Worm (Caenorhabditis elegans) whole organism, young adult: ENCODE results near the gene mig-22.

Source experiments
- B0019.2 ChIP-seq: fragments of 200-800 bp; sonication (Bioruptor generic); conservative IDR thresholded peaks from 2 replicates; pipeline ENCODE4 v1.3.6; 2022; ENCODE audit warnings: missing genetic modification reagents, missing genetic modification characterization, missing compliant biosample characterization
- B0336.3 ChIP-seq: fragments of 200-800 bp; sonication (Bioruptor generic); IDR thresholded peaks from 2 replicates; pipeline ENCODE4 v1.3.6; 2022; ENCODE audit warnings: missing genetic modification characterization, missing compliant biosample characterization
- C17E4.6 ChIP-seq: fragments of 200-800 bp; sonication (Bioruptor generic); IDR thresholded peaks from 2 replicates; pipeline ENCODE4 v1.3.6; 2022; ENCODE audit warnings: missing genetic modification reagents, missing genetic modification characterization, missing compliant biosample characterization
- D2030.7 ChIP-seq: fragments of 200-800 bp; sonication (Bioruptor generic); IDR thresholded peaks from 2 replicates; pipeline ENCODE4 v1.3.6; 2022; ENCODE audit warnings: missing genetic modification reagents, missing genetic modification characterization, missing compliant biosample characterization
- F22D6.2 ChIP-seq: sonication (generic microtip); optimal IDR thresholded peaks from 2 replicates; lab custom pipeline; 2016; ENCODE audit warnings: mild to moderate bottlenecking, missing genetic modification characterization, missing compliant biosample characterization
- F23B12.7 ChIP-seq: sonication (generic microtip); optimal IDR thresholded peaks from 2 replicates; lab custom pipeline; 2017; ENCODE audit warnings: missing genetic modification characterization, mild to moderate bottlenecking, missing compliant biosample characterization, antibody characterized with exemption, moderate library complexity; ENCODE audit not compliant: insufficient read depth
- F37B4.10 ChIP-seq: fragments of 200-800 bp; sonication (Bioruptor generic); IDR thresholded peaks from 2 replicates; pipeline ENCODE4 v1.3.6; 2022; ENCODE audit warnings: missing genetic modification characterization, missing compliant biosample characterization
- F39B2.1 ChIP-seq: fragments of 200-800 bp; sonication (Bioruptor generic); IDR thresholded peaks from 2 replicates; pipeline ENCODE4 v1.3.6; 2022; ENCODE audit warnings: missing genetic modification reagents, missing genetic modification characterization, missing compliant biosample characterization
- F49E8.2 ChIP-seq: sonication (generic microtip); optimal IDR thresholded peaks from 3 replicates; lab custom pipeline; 2017; ENCODE audit warnings: missing genetic modification characterization, mild to moderate bottlenecking, missing compliant biosample characterization, antibody characterized with exemption, moderate library complexity; ENCODE audit not compliant: insufficient read depth
- F57A8.1 ChIP-seq: fragments of 200-800 bp; sonication (Bioruptor generic); optimal IDR thresholded peaks from 2 replicates; lab custom pipeline; 2018; ENCODE audit warnings: mild to moderate bottlenecking, missing genetic modification characterization, moderate library complexity, missing compliant biosample characterization
- T07F8.4 ChIP-seq: sonication (generic microtip); optimal IDR thresholded peaks from 2 replicates; lab custom pipeline; 2016; ENCODE audit warnings: mild to moderate bottlenecking, missing genetic modification characterization, moderate library complexity, missing compliant biosample characterization
- Y53G8AR.9 ChIP-seq: fragments of 200-800 bp; sonication (Bioruptor generic); conservative IDR thresholded peaks from 2 replicates; pipeline ENCODE4 v1.3.6; 2022; ENCODE audit warnings: missing genetic modification reagents, missing genetic modification characterization, missing compliant biosample characterization
- Y67H2A.10 ChIP-seq: fragments of 200-800 bp; sonication (Bioruptor generic); conservative IDR thresholded peaks from 2 replicates; pipeline ENCODE4 v1.3.6; 2022; ENCODE audit warnings: missing genetic modification reagents, missing genetic modification characterization, missing compliant biosample characterization
- Y95B8A.8 ChIP-seq: fragments of 200-800 bp; sonication (Bioruptor generic); IDR thresholded peaks from 2 replicates; pipeline ENCODE4 v1.3.6; 2022; ENCODE audit warnings: missing genetic modification reagents, missing genetic modification characterization, missing compliant biosample characterization
- bed-1 ChIP-seq: fragments of 200-800 bp; sonication (Bioruptor generic); IDR thresholded peaks from 2 replicates; pipeline ENCODE4 v1.3.6; 2022; ENCODE audit warnings: missing genetic modification reagents, missing genetic modification characterization, missing compliant biosample characterization
- bed-2 ChIP-seq: fragments of 200-800 bp; sonication (Bioruptor generic); IDR thresholded peaks from 2 replicates; pipeline ENCODE4 v1.3.6; 2022; ENCODE audit warnings: missing genetic modification reagents, missing genetic modification characterization, missing compliant biosample characterization
- cebp-1 ChIP-seq, 2 experiments: fragments of 200-800 bp in 1 of 2; sonication (Bioruptor generic) in 1 of 2; sonication (generic microtip) in 1 of 2; IDR thresholded peaks in 1 of 2; optimal IDR thresholded peaks in 1 of 2; 2 replicates each; pipeline versions ENCODE4 v1.3.6 to Lab custom; 2017 to 2022; ENCODE audit warnings: missing compliant biosample characterization in 2 of 2, missing genetic modification characterization in 2 of 2, mild to moderate bottlenecking in 1 of 2, missing genetic modification reagents in 1 of 2, moderate library complexity in 1 of 2
- cebp-2 ChIP-seq: fragments of 200-800 bp; sonication (Bioruptor generic); IDR thresholded peaks from 2 replicates; pipeline ENCODE4 v1.3.6; 2022; ENCODE audit warnings: missing genetic modification characterization, missing compliant biosample characterization
- ceh-40 ChIP-seq: fragments of 200-800 bp; sonication (Bioruptor generic); IDR thresholded peaks from 2 replicates; pipeline ENCODE4 v1.3.6; 2022; ENCODE audit warnings: missing genetic modification characterization, missing compliant biosample characterization
- ceh-79 ChIP-seq: sonication (generic microtip); optimal IDR thresholded peaks from 2 replicates; lab custom pipeline; 2017; ENCODE audit warnings: mild to moderate bottlenecking, missing genetic modification characterization, missing compliant biosample characterization
- chd-7 ChIP-seq: sonication (generic microtip); optimal IDR thresholded peaks from 2 replicates; lab custom pipeline; 2016; ENCODE audit warnings: mild to moderate bottlenecking, missing genetic modification characterization, moderate library complexity, missing compliant biosample characterization
- ekl-4 ChIP-seq: fragments of 200-800 bp; sonication (Bioruptor generic); IDR thresholded peaks from 2 replicates; pipeline ENCODE4 v1.3.6; 2022; ENCODE audit warnings: missing genetic modification reagents, missing genetic modification characterization, missing compliant biosample characterization
- ets-4 ChIP-seq: fragments of 200-800 bp; sonication (Bioruptor generic); optimal IDR thresholded peaks from 2 replicates; lab custom pipeline; 2018; ENCODE audit warnings: mild to moderate bottlenecking, missing genetic modification characterization, missing compliant biosample characterization
- hlh-12 ChIP-seq: sonication (generic microtip); optimal IDR thresholded peaks from 2 replicates; lab custom pipeline; 2016; ENCODE audit warnings: missing genetic modification characterization, missing compliant biosample characterization
- hlh-26 ChIP-seq: fragments of 200-800 bp; sonication (Bioruptor generic); conservative IDR thresholded peaks from 2 replicates; pipeline ENCODE4 v1.3.6; 2022; ENCODE audit warnings: missing genetic modification reagents, missing genetic modification characterization, missing compliant biosample characterization
- hmg-20 ChIP-seq: fragments of 200-800 bp; sonication (Bioruptor generic); IDR thresholded peaks from 2 replicates; pipeline ENCODE4 v1.3.6; 2022; ENCODE audit warnings: missing genetic modification reagents, missing genetic modification characterization, missing compliant biosample characterization
- let-526 ChIP-seq: fragments of 200-800 bp; sonication (Bioruptor generic); IDR thresholded peaks from 2 replicates; pipeline ENCODE4 v1.3.6; 2022; ENCODE audit warnings: missing genetic modification reagents, missing genetic modification characterization, missing compliant biosample characterization
- let-607 ChIP-seq, 2 experiments: fragments of 200-800 bp in 1 of 2; sonication (Bioruptor generic) in 1 of 2; sonication (generic microtip) in 1 of 2; optimal IDR thresholded peaks; 2 replicates each; lab custom pipeline; 2016 to 2018; ENCODE audit warnings: mild to moderate bottlenecking in 2 of 2, missing compliant biosample characterization in 2 of 2, missing genetic modification characterization in 2 of 2, moderate library complexity in 2 of 2, missing genotype in 1 of 2
- lin-35 ChIP-seq, 3 experiments: fragments of 150-350 bp in 2 of 3; sonication (generic microtip) in 1 of 3; optimal IDR thresholded peaks; 2 replicates each; lab custom pipeline; 2014 to 2018; ENCODE audit warnings: missing biosample characterization in 3 of 3, missing genetic modification characterization in 3 of 3, missing genetic modification reagents in 3 of 3
- lin-40 ChIP-seq: sonication (generic microtip); optimal IDR thresholded peaks from 2 replicates; lab custom pipeline; 2016; ENCODE audit warnings: missing genetic modification characterization, mild to moderate bottlenecking, missing compliant biosample characterization, missing genotype, missing genetic modification reagents
- lir-1 ChIP-seq: fragments of 200-800 bp; sonication (Bioruptor generic); conservative IDR thresholded peaks from 2 replicates; pipeline ENCODE4 v1.3.6; 2022; ENCODE audit warnings: missing genetic modification reagents, missing genetic modification characterization, missing compliant biosample characterization
- madf-6 ChIP-seq: fragments of 200-800 bp; sonication (Bioruptor generic); IDR thresholded peaks from 2 replicates; pipeline ENCODE4 v1.3.6; 2022; ENCODE audit warnings: missing genetic modification reagents, missing genetic modification characterization, missing compliant biosample characterization
- madf-8 ChIP-seq: fragments of 200-800 bp; sonication (Bioruptor generic); conservative IDR thresholded peaks from 2 replicates; pipeline ENCODE4 v1.3.6; 2022; ENCODE audit warnings: missing genetic modification reagents, missing genetic modification characterization, missing compliant biosample characterization
- mcd-1 ChIP-seq: fragments of 200-800 bp; sonication (Bioruptor generic); IDR thresholded peaks from 2 replicates; pipeline ENCODE4 v1.3.6; 2022; ENCODE audit warnings: missing genetic modification reagents, missing genetic modification characterization, missing compliant biosample characterization
- pbrm-1 ChIP-seq: fragments of 200-800 bp; sonication (Bioruptor generic); IDR thresholded peaks from 2 replicates; pipeline ENCODE4 v1.3.6; 2022; ENCODE audit warnings: missing genetic modification reagents, missing genetic modification characterization, missing compliant biosample characterization
- repo-1 ChIP-seq: sonication (generic microtip); optimal IDR thresholded peaks from 2 replicates; lab custom pipeline; 2017; ENCODE audit warnings: mild to moderate bottlenecking, missing genetic modification characterization, missing compliant biosample characterization
- snpc-1.3 ChIP-seq: sonication (generic microtip); optimal IDR thresholded peaks from 2 replicates; lab custom pipeline; 2017; ENCODE audit warnings: missing genetic modification characterization, mild to moderate bottlenecking, missing compliant biosample characterization, antibody characterized with exemption, moderate library complexity, missing genotype, missing genetic modification reagents; ENCODE audit not compliant: insufficient read depth
- somi-1 ChIP-seq: fragments of 200-800 bp; sonication (Bioruptor generic); optimal IDR thresholded peaks from 2 replicates; lab custom pipeline; 2018; ENCODE audit warnings: mild to moderate bottlenecking, missing genetic modification characterization, missing compliant biosample characterization
- sptf-2 ChIP-seq: fragments of 200-800 bp; sonication (Bioruptor generic); optimal IDR thresholded peaks from 2 replicates; lab custom pipeline; 2018; ENCODE audit warnings: mild to moderate bottlenecking, missing genetic modification characterization, missing compliant biosample characterization
- tbp1 ChIP-seq: fragments of 200-800 bp; sonication (Bioruptor generic); optimal IDR thresholded peaks from 2 replicates; lab custom pipeline; 2018; ENCODE audit warnings: mild to moderate bottlenecking, missing genetic modification characterization, missing compliant biosample characterization
- unc-62 ChIP-seq: fragments of 150-350 bp; optimal IDR thresholded peaks from 2 replicates; lab custom pipeline; 2014; ENCODE audit warnings: missing biosample characterization, missing genetic modification reagents, missing genetic modification characterization
- ztf-22 ChIP-seq: fragments of 200-800 bp; sonication (Bioruptor generic); optimal IDR thresholded peaks from 2 replicates; lab custom pipeline; 2018; ENCODE audit warnings: mild to moderate bottlenecking, missing genetic modification characterization, moderate library complexity, missing compliant biosample characterization
- ztf-25 ChIP-seq: fragments of 200-800 bp; sonication (Bioruptor generic); IDR thresholded peaks from 2 replicates; pipeline ENCODE4 v1.3.6; 2022; ENCODE audit warnings: missing genetic modification reagents, missing genetic modification characterization, missing compliant biosample characterization
- ztf-26 ChIP-seq: sonication (generic microtip); optimal IDR thresholded peaks from 2 replicates; lab custom pipeline; 2017; ENCODE audit warnings: missing genetic modification characterization, missing compliant biosample characterization

The mig-22 gene

DNA sequence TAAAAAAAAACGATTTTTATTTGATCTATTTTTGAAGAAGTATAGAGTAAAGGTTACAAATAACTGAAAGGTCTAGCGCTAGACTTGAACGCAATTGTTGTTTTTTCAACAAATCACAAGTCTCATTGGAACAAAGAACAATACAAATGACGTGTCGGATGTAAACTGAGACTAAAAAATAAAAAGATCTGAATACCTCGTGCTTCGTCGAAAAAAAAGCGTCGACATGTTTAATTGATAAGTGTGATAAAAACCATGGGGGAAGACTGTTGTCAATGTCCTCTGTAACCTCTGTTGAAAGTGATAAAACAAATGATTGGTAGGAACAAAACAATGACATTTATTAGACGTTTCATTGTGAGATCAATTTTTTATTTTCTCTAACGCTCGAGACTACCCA is 15.6 kb upstream of the mig-22 start (continued):
- TF ChIP-seq tbp1 (GFP tag; lab: Kevin White, UChicago) (peak; percentile 25), F37B4.10 (GFP tag; lab: Robert Waterston, UW) (no peak), hlh-12 (tag; lab: Kevin White, UChicago) (no peak), Y53G8AR.9 (GFP tag; lab: Robert Waterston, UW) (no peak), ceh-40 (GFP tag; lab: Robert Waterston, UW) (no peak), unc-62 (GFP tag; lab: Kevin White, UChicago) (peak; percentile 44), sptf-2 (GFP tag; lab: Kevin White, UChicago) (no peak), ceh-79 (tag; lab: Kevin White, UChicago) (no peak), F22D6.2 (tag; lab: Kevin White, UChicago) (peak; percentile 7), F57A8.1 (GFP tag; lab: Kevin White, UChicago) (no peak), cebp-1 (GFP tag; IDR thresholded peaks at IDR 0.05; lab: Robert Waterston, UW) (0 out of 2 replicates have a peak, but pooled peaks have one; percentile 35), cebp-1 (tag; optimal IDR thresholded peaks at IDR 0.05; lab: Kevin White, UChicago) (peak; percentile 44), Y95B8A.8 (no peak), let-607 (tag; optimal IDR thresholded peaks at IDR 0.05; lab: Kevin White, UChicago) (peak in 1 of 2 experiments; percentile 37), lin-35 (GFP tag; optimal IDR thresholded peaks at IDR 0.05; lab: Kevin White, UChicago) (no peak), bed-1 (GFP tag; lab: Robert Waterston, UW) (no peak), lir-1 (GFP tag; lab: Robert Waterston, UW) (no peak)
- TF ChIP-seq, all 124 proteins: peak for 14

DNA sequence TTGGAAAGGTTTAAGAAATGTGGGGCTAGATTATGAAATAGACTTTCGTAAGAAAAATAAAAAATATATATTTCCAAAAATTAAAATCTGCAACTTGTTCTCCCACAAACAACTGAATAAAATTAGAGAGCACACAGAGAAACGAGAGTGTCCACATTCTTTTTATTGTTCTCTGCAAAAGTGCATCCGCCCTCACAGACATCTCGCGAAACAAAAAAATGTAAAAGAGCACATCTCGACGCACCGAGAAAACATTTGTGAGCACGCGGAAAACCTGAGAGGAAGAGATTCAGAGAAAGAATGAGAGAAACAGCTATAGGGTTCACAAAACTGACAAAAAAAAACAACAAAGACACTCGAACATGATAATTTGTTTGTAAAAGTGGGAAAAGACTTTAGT is 14.9 kb upstream of the mig-22 start:
- no peak for TF ChIP-seq cebp-1 (GFP tag; IDR thresholded peaks at IDR 0.05; lab: Robert Waterston, UW)
- peak; percentile 68 for TF ChIP-seq cebp-1 (tag; optimal IDR thresholded peaks at IDR 0.05; lab: Kevin White, UChicago)
- no peak for TF ChIP-seq C17E4.6 (GFP tag; lab: Robert Waterston, UW)
- no peak for TF ChIP-seq T07F8.4 (tag; lab: Kevin White, UChicago)

DNA sequence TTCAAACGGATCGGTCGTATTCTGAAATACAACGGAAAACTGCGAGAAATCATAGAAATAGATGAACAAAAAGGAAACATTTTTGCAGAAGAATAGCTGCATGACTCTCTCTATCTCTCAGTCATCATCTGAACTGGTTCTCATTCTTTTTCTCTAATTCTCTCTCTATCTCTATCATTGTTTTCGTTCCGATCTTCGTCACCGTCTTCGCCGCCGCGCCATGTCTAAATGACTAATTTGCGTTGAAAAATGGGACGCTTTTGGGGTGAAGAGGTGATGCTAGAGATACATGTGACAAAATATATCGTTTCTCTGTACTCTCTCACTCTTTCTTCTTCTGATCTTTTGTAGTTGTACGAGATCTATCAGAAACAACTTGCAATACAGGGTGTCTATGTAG is 13.3 kb upstream of the mig-22 start:
- TF ChIP-seq madf-6 (no peak), cebp-2 (GFP tag; lab: Robert Waterston, UW) (no peak), B0336.3 (GFP tag; lab: Robert Waterston, UW) (no peak), repo-1 (tag; lab: Kevin White, UChicago) (no peak), ztf-22 (GFP tag; lab: Kevin White, UChicago) (no peak), cebp-1 (GFP tag; IDR thresholded peaks at IDR 0.05; lab: Robert Waterston, UW) (no peak), cebp-1 (tag; optimal IDR thresholded peaks at IDR 0.05; lab: Kevin White, UChicago) (peak; percentile 27), ztf-26 (tag; lab: Kevin White, UChicago) (peak; percentile 60), F23B12.7 (tag; lab: Kevin White, UChicago) (no peak), somi-1 (peak; percentile 60), lin-40 (tag; lab: Kevin White, UChicago) (peak; percentile 61), F49E8.2 (tag; lab: Kevin White, UChicago) (no peak), ztf-25 (GFP tag; lab: Robert Waterston, UW) (no peak), mcd-1 (no peak), hlh-26 (GFP tag; lab: Robert Waterston, UW) (no peak), ets-4 (GFP tag; lab: Kevin White, UChicago) (no peak), snpc-1.3 (tag; lab: Kevin White, UChicago) (no peak), D2030.7 (GFP tag; lab: Robert Waterston, UW) (no peak), let-526 (GFP tag; lab: Robert Waterston, UW) (no peak), pbrm-1 (GFP tag; lab: Robert Waterston, UW) (no peak), Y67H2A.10 (GFP tag; lab: Robert Waterston, UW) (no peak), B0019.2 (GFP tag; lab: Robert Waterston, UW) (no peak), bed-2 (GFP tag; lab: Robert Waterston, UW) (no peak), F39B2.1 (GFP tag; lab: Robert Waterston, UW) (no peak), T07F8.4 (tag; lab: Kevin White, UChicago) (no peak), chd-7 (tag; lab: Kevin White, UChicago) (peak; percentile 16), madf-8 (GFP tag; lab: Robert Waterston, UW) (no peak), hmg-20 (no peak), ceh-40 (GFP tag; lab: Robert Waterston, UW) (no peak), ekl-4 (GFP tag; lab: Robert Waterston, UW) (no peak)
